Fruit fly (Drosophila melanogaster) whole organism, embryonic: ENCODE data around the gene HDAC4.

Source experiments
- Asciz ChIP-seq: fragments of 200-800 bp; sonication (Bioruptor generic); optimal IDR thresholded peaks from 2 replicates; lab custom pipeline; 2017; ENCODE audit warnings: missing biosample characterization, mild to moderate bottlenecking, missing genetic modification characterization, missing genetic modification reagents
- Atf-2 ChIP-seq: fragments of 200-800 bp; sonication (Bioruptor generic); optimal IDR thresholded peaks from 2 replicates; lab custom pipeline; 2016; ENCODE audit warnings: missing biosample characterization, missing genetic modification characterization
- Bgb ChIP-seq: fragments of 200-800 bp; sonication (Bioruptor generic); IDR thresholded peaks from 2 replicates; pipeline ENCODE4 v1.3.6; 2022; ENCODE audit warnings: missing biosample characterization, missing genetic modification characterization; ENCODE audit not compliant: partially characterized antibody
- CG10431 ChIP-seq: fragments of 200-800 bp; sonication (Bioruptor generic); optimal IDR thresholded peaks from 3 replicates; lab custom pipeline; 2018; ENCODE audit warnings: missing biosample characterization, mild to moderate bottlenecking, missing genetic modification characterization
- CG10462 ChIP-seq: fragments of 200-800 bp; sonication (Bioruptor generic); optimal IDR thresholded peaks from 2 replicates; lab custom pipeline; 2016; ENCODE audit warnings: missing biosample characterization, missing genetic modification characterization
- CG10565 ChIP-seq: fragments of 200-800 bp; sonication (Bioruptor generic); optimal IDR thresholded peaks from 3 replicates; lab custom pipeline; 2016; ENCODE audit warnings: missing biosample characterization, mild to moderate bottlenecking, missing genetic modification characterization
- CG11456 ChIP-seq: fragments of 200-800 bp; sonication (Bioruptor generic); IDR thresholded peaks from 3 replicates; pipeline ENCODE4 v1.3.6; 2022; ENCODE audit warnings: missing biosample characterization, missing genetic modification characterization
- CG12155 ChIP-seq: fragments of 200-800 bp; sonication (Bioruptor generic); optimal IDR thresholded peaks from 3 replicates; lab custom pipeline; 2016; ENCODE audit warnings: missing biosample characterization, missing genetic modification characterization
- CG13287 ChIP-seq: fragments of 200-800 bp; sonication (Bioruptor generic); IDR thresholded peaks from 2 replicates; pipeline ENCODE4 v1.3.6; 2022; ENCODE audit warnings: missing biosample characterization, missing genetic modification characterization; ENCODE audit not compliant: partially characterized antibody
- CG15073 ChIP-seq: fragments of 200-800 bp; sonication (Bioruptor generic); optimal IDR thresholded peaks from 2 replicates; lab custom pipeline; 2016; ENCODE audit warnings: missing biosample characterization, missing genetic modification characterization
- CG2129 ChIP-seq: fragments of 200-800 bp; sonication (Bioruptor generic); IDR thresholded peaks from 2 replicates; pipeline ENCODE4 v1.3.6; 2022; ENCODE audit warnings: missing biosample characterization, missing genetic modification characterization; ENCODE audit not compliant: partially characterized antibody
- CG2199 ChIP-seq: fragments of 200-800 bp; sonication (Bioruptor generic); IDR thresholded peaks from 3 replicates; pipeline ENCODE4 v1.3.6; 2022; ENCODE audit warnings: missing biosample characterization, missing genetic modification characterization
- CG3281 ChIP-seq: fragments of 200-800 bp; sonication (Bioruptor generic); optimal IDR thresholded peaks from 3 replicates; lab custom pipeline; 2017; ENCODE audit warnings: missing biosample characterization, mild to moderate bottlenecking, missing genetic modification characterization
- CG8944 ChIP-seq: fragments of 200-800 bp; sonication (Bioruptor generic); optimal IDR thresholded peaks from 3 replicates; lab custom pipeline; 2016; ENCODE audit warnings: missing biosample characterization, missing genetic modification characterization
- CG9215 ChIP-seq: fragments of 200-800 bp; sonication (Bioruptor generic); IDR thresholded peaks from 2 replicates; pipeline ENCODE4 v1.3.6; 2022; ENCODE audit warnings: missing biosample characterization, missing genetic modification characterization
- CG9876 ChIP-seq: fragments of 200-800 bp; sonication (Bioruptor generic); optimal IDR thresholded peaks from 2 replicates; lab custom pipeline; 2016; ENCODE audit warnings: missing biosample characterization, missing genetic modification characterization
- CrebB ChIP-seq: fragments of 200-800 bp; sonication (Bioruptor generic); optimal IDR thresholded peaks from 3 replicates; lab custom pipeline; 2018; ENCODE audit warnings: missing biosample characterization, mild to moderate bottlenecking, missing genetic modification characterization
- Dll ChIP-seq: fragments of 200-800 bp; sonication (Bioruptor generic); IDR thresholded peaks from 4 replicates; pipeline ENCODE4 v1.3.6; 2022; ENCODE audit warnings: missing biosample characterization, missing genetic modification characterization; ENCODE audit not compliant: partially characterized antibody
- Ets65A ChIP-seq: fragments of 200-800 bp; sonication (Bioruptor generic); peaks from one replicate; lab custom pipeline; 2016; ENCODE audit warnings: missing biosample characterization, missing genetic modification characterization
- Fer1 ChIP-seq: fragments of 200-800 bp; sonication (Bioruptor generic); optimal IDR thresholded peaks from 2 replicates; lab custom pipeline; 2017; ENCODE audit warnings: missing biosample characterization, mild to moderate bottlenecking, missing genetic modification characterization
- H2.0 ChIP-seq: fragments of 200-800 bp; sonication (Bioruptor generic); IDR thresholded peaks from 2 replicates; pipeline ENCODE4 v1.3.6; 2022; ENCODE audit warnings: missing biosample characterization, missing genetic modification characterization
- Hmr ChIP-seq: fragments of 200-800 bp; sonication (Bioruptor generic); optimal IDR thresholded peaks from 3 replicates; lab custom pipeline; 2017; ENCODE audit warnings: mild to moderate bottlenecking, missing biosample characterization, missing genetic modification reagents, missing genetic modification characterization
- Hmx ChIP-seq: fragments of 200-800 bp; sonication (Bioruptor generic); optimal IDR thresholded peaks from 2 replicates; lab custom pipeline; 2016; ENCODE audit warnings: missing biosample characterization, missing genetic modification characterization
- NC2β ChIP-seq: fragments of 200-800 bp; sonication (Bioruptor generic); optimal IDR thresholded peaks from 2 replicates; lab custom pipeline; 2016; ENCODE audit warnings: missing biosample characterization, missing genetic modification characterization
- Ptx1 ChIP-seq: fragments of 200-800 bp; sonication (Bioruptor generic); IDR thresholded peaks from 2 replicates; pipeline ENCODE4 v1.3.6; 2022; ENCODE audit warnings: missing biosample characterization, missing genetic modification characterization
- Sry-δ ChIP-seq: fragments of 200-800 bp; sonication (Bioruptor generic); optimal IDR thresholded peaks from 2 replicates; lab custom pipeline; 2016; ENCODE audit warnings: missing biosample characterization, missing genetic modification characterization
- Taf1 ChIP-seq: fragments of 200-800 bp; sonication (Bioruptor generic); IDR thresholded peaks from 2 replicates; pipeline ENCODE4 v1.3.6; 2022; ENCODE audit warnings: missing biosample characterization, missing genetic modification characterization
- Tbp ChIP-seq: fragments of >200 bp; optimal IDR thresholded peaks from 2 replicates; lab custom pipeline; 2018; ENCODE audit warnings: missing biosample characterization, missing genetic modification characterization
- Vsx1 ChIP-seq: fragments of 200-800 bp; sonication (Bioruptor generic); optimal IDR thresholded peaks from 2 replicates; lab custom pipeline; 2017; ENCODE audit warnings: missing biosample characterization, mild to moderate bottlenecking, missing genetic modification characterization, missing genetic modification reagents
- abd-A ChIP-seq: fragments of 200-800 bp; sonication (Bioruptor generic); optimal IDR thresholded peaks from 3 replicates; lab custom pipeline; 2019; ENCODE audit warnings: missing biosample characterization, mild to moderate bottlenecking, missing genetic modification characterization, moderate library complexity
- br ChIP-seq: fragments of >200 bp; optimal IDR thresholded peaks from 2 replicates; lab custom pipeline; 2017
- corto ChIP-seq: fragments of 200-800 bp; sonication (Bioruptor generic); optimal IDR thresholded peaks from 2 replicates; lab custom pipeline; 2016; ENCODE audit warnings: missing biosample characterization, mild to moderate bottlenecking, missing genetic modification characterization, moderate library complexity
- crol ChIP-seq: fragments of 200-800 bp; sonication (Bioruptor generic); IDR thresholded peaks from 2 replicates; pipeline ENCODE4 v1.3.6; 2022; ENCODE audit warnings: missing biosample characterization, missing genetic modification characterization
- dpn ChIP-seq, 2 experiments: fragments of 200-800 bp; sonication (Bioruptor generic); optimal IDR thresholded peaks; 3 replicates each; lab custom pipeline; 2016; ENCODE audit warnings: missing biosample characterization in 2 of 2, missing genetic modification characterization in 2 of 2
- en ChIP-seq: fragments of 200-800 bp; sonication (Bioruptor generic); optimal IDR thresholded peaks from 2 replicates; lab custom pipeline; 2016; ENCODE audit warnings: missing biosample characterization, missing genetic modification characterization
- hkb ChIP-seq, 2 experiments: fragments of 200-800 bp in 1 of 2; fragments of >200 bp in 1 of 2; sonication (Bioruptor generic) in 1 of 2; IDR thresholded peaks in 1 of 2; optimal IDR thresholded peaks in 1 of 2; 2 replicates each; pipeline versions ENCODE4 v1.3.6 to Lab custom; 2017 to 2022; ENCODE audit warnings: missing biosample characterization in 1 of 2, missing genetic modification characterization in 1 of 2
- jumu ChIP-seq: fragments of 200-800 bp; sonication (Bioruptor generic); optimal IDR thresholded peaks from 3 replicates; lab custom pipeline; 2016; ENCODE audit warnings: missing biosample characterization, missing genetic modification characterization
- p53 ChIP-seq: fragments of 200-800 bp; sonication (Bioruptor generic); optimal IDR thresholded peaks from 2 replicates; lab custom pipeline; 2016; ENCODE audit warnings: missing biosample characterization, missing genetic modification characterization
- ro ChIP-seq: fragments of 200-800 bp; sonication (Bioruptor generic); IDR thresholded peaks from 2 replicates; pipeline ENCODE4 v1.3.6; 2022; ENCODE audit warnings: missing biosample characterization, missing genetic modification characterization
- sens-2 ChIP-seq: fragments of 200-800 bp; sonication (Bioruptor generic); IDR thresholded peaks from 2 replicates; pipeline ENCODE4 v1.3.6; 2022; ENCODE audit warnings: missing biosample characterization, missing genetic modification characterization
- seq ChIP-seq: fragments of 200-800 bp; sonication (Bioruptor generic); IDR thresholded peaks from 2 replicates; pipeline ENCODE4 v1.3.6; 2022; ENCODE audit warnings: missing biosample characterization, missing genetic modification characterization
- shn ChIP-seq: fragments of 200-800 bp; sonication (Bioruptor generic); optimal IDR thresholded peaks from 3 replicates; lab custom pipeline; 2016; ENCODE audit warnings: missing biosample characterization, missing genetic modification characterization
- slou ChIP-seq: fragments of 200-800 bp; sonication (Bioruptor generic); optimal IDR thresholded peaks from 3 replicates; lab custom pipeline; 2016; ENCODE audit warnings: missing biosample characterization, missing genetic modification characterization
- slp2 ChIP-seq: fragments of 200-800 bp; sonication (Bioruptor generic); optimal IDR thresholded peaks from 2 replicates; lab custom pipeline; 2016; ENCODE audit warnings: missing biosample characterization, missing genetic modification characterization
- so ChIP-seq: fragments of 200-800 bp; sonication (Bioruptor generic); IDR thresholded peaks from 3 replicates; pipeline ENCODE4 v1.3.6; 2022; ENCODE audit warnings: missing biosample characterization, missing genetic modification characterization
- tin ChIP-seq: fragments of 200-800 bp; sonication (Bioruptor generic); optimal IDR thresholded peaks from 3 replicates; lab custom pipeline; 2016; ENCODE audit warnings: missing biosample characterization, missing genetic modification characterization
- tna ChIP-seq: fragments of 200-800 bp; sonication (Bioruptor generic); IDR thresholded peaks from 2 replicates; pipeline ENCODE4 v1.3.6; 2022; ENCODE audit warnings: missing biosample characterization, missing genetic modification characterization; ENCODE audit not compliant: partially characterized antibody
- tx ChIP-seq: fragments of 200-800 bp; sonication (Bioruptor generic); optimal IDR thresholded peaks from 2 replicates; lab custom pipeline; 2016; ENCODE audit warnings: missing biosample characterization, missing genetic modification characterization
- vfl ChIP-seq: fragments of 200-800 bp; sonication (Bioruptor generic); optimal IDR thresholded peaks from 2 replicates; lab custom pipeline; 2016; ENCODE audit warnings: missing biosample characterization, missing genetic modification characterization
- zfh2 ChIP-seq: fragments of 200-800 bp; sonication (Bioruptor generic); optimal IDR thresholded peaks from 2 replicates; lab custom pipeline; 2016; ENCODE audit warnings: missing biosample characterization, missing genetic modification characterization

Gene HDAC4

dm6 chrX:13296405-13297183, 11.2 kb upstream of the HDAC4 start, which contains the start of gene CG1622 (continued):
- no peak for TF ChIP-seq Vsx1 (GFP tag; lab: Kevin White, UChicago)
- no peak for TF ChIP-seq CG10565 (GFP tag; lab: Kevin White, UChicago)
- no peak for TF ChIP-seq sens-2 (GFP tag; lab: Robert Waterston, UW)
- no peak for TF ChIP-seq seq (GFP tag; lab: Robert Waterston, UW)
- TF ChIP-seq CG2129 (GFP tag; lab: Robert Waterston, UW) = no peak
- no peak for TF ChIP-seq Hmx (GFP tag; lab: Kevin White, UChicago)
- TF ChIP-seq abd-A (tag; lab: Kevin White, UChicago) = no peak
- TF ChIP-seq slp2 (GFP tag; lab: Kevin White, UChicago) = no peak
- TF ChIP-seq dpn (GFP tag; optimal IDR thresholded peaks at IDR 0.05; lab: Kevin White, UChicago) = peak in 1 of 2 experiments; percentile 41
- TF ChIP-seq shn = no peak
- TF ChIP-seq zfh2 (GFP tag; lab: Kevin White, UChicago) = no peak
- TF ChIP-seq ro = no peak
- no peak for TF ChIP-seq NC2β (GFP tag; lab: Kevin White, UChicago)
- peak; percentile 43; the same call in 1 of the 3 replicates for TF ChIP-seq CG11456
- peak; percentile 10 for TF ChIP-seq CG12155 (GFP tag; lab: Kevin White, UChicago)
- no peak for TF ChIP-seq tx (GFP tag; lab: Kevin White, UChicago)
- no peak for TF ChIP-seq jumu
- TF ChIP-seq corto (GFP tag; lab: Kevin White, UChicago) = no peak
- no peak for TF ChIP-seq CG2199
- TF ChIP-seq H2.0 (GFP tag; lab: Robert Waterston, UW) = no peak
- no peak for TF ChIP-seq p53
- no peak for TF ChIP-seq tna
- no peak for TF ChIP-seq CG10462 (GFP tag; lab: Kevin White, UChicago)
- TF ChIP-seq Dll (GFP tag; lab: Robert Waterston, UW) = no peak
- TF ChIP-seq en (GFP tag; lab: Kevin White, UChicago) = no peak
- TF ChIP-seq CrebB (tag; lab: Kevin White, UChicago) = no peak
- no peak for TF ChIP-seq vfl (GFP tag; lab: Kevin White, UChicago)
- no peak for TF ChIP-seq CG9876 (GFP tag; lab: Kevin White, UChicago)
- TF ChIP-seq Ptx1 (GFP tag; lab: Robert Waterston, UW) = 0 out of 2 replicates have a peak, but pooled peaks have one; percentile 7
- TF ChIP-seq Asciz (GFP tag; lab: Kevin White, UChicago) = no peak
- peak; percentile 34; the same call in 1 of the 2 replicates for TF ChIP-seq CG13287 (GFP tag; lab: Robert Waterston, UW)
- no peak for TF ChIP-seq so (GFP tag; lab: Robert Waterston, UW)
- peak; percentile 14; the same call in 1 of the 2 replicates for TF ChIP-seq Taf1 (GFP tag; lab: Robert Waterston, UW)
- TF ChIP-seq Ets65A (GFP tag; lab: Kevin White, UChicago) = no peak
- no peak for TF ChIP-seq slou (GFP tag; lab: Kevin White, UChicago)
- TF ChIP-seq br (lab: Kevin White, UChicago) = no peak
- TF ChIP-seq Atf-2 (GFP tag; lab: Kevin White, UChicago) = no peak
- no peak for TF ChIP-seq CG8944
- peak; percentile 44 for TF ChIP-seq Bgb (GFP tag; lab: Robert Waterston, UW)
- no peak for TF ChIP-seq Hmr (GFP tag; lab: Kevin White, UChicago)
- TF ChIP-seq CG9215 (GFP tag; lab: Robert Waterston, UW) = peak; percentile 18; the same call in 1 of the 2 replicates
- no peak for TF ChIP-seq hkb (optimal IDR thresholded peaks at IDR 0.05; lab: Kevin White, UChicago)
- peak; percentile 13; the same call in 1 of the 2 replicates for TF ChIP-seq hkb (GFP tag; IDR thresholded peaks at IDR 0.05; lab: Robert Waterston, UW)
- peak; percentile 1 for TF ChIP-seq CG3281 (GFP tag; lab: Kevin White, UChicago)
- no peak for TF ChIP-seq crol (GFP tag; lab: Robert Waterston, UW)
- TF ChIP-seq Tbp (GFP tag; lab: Kevin White, UChicago) = no peak
- TF ChIP-seq Sry-δ = peak; percentile 64
- no peak for TF ChIP-seq CG15073 (GFP tag; lab: Kevin White, UChicago)
- TF ChIP-seq Fer1 (GFP tag; lab: Kevin White, UChicago) = peak; percentile 30
- TF ChIP-seq CG10431 (GFP tag; lab: Kevin White, UChicago) = peak; percentile 97
- no peak for TF ChIP-seq tin (GFP tag; lab: Kevin White, UChicago)
